Worm (Caenorhabditis elegans) whole organism, mixed stage, embryonic: Measurements from ENCODE around the gene Y67D8B.3.

ENCODE experiments used
- M03D4.4 ChIP-seq: sonication (generic microtip); optimal IDR thresholded peaks from 2 replicates; lab custom pipeline; 2017; ENCODE audit warnings: mild to moderate bottlenecking, missing genetic modification characterization, missing compliant biosample characterization
- bed-3 ChIP-seq: fragments of 200-800 bp; sonication (Bioruptor generic); optimal IDR thresholded peaks from 3 replicates; lab custom pipeline; 2018; ENCODE audit warnings: mild to moderate bottlenecking, missing genetic modification characterization, moderate library complexity, missing compliant biosample characterization
- blmp-1 ChIP-seq: fragments of 150-350 bp; optimal IDR thresholded peaks from 2 replicates; lab custom pipeline; 2014; ENCODE audit warnings: missing biosample characterization, missing genetic modification characterization
- ceh-43 ChIP-seq: fragments of 200-800 bp; sonication (Bioruptor generic); optimal IDR thresholded peaks from 2 replicates; lab custom pipeline; 2018; ENCODE audit warnings: mild to moderate bottlenecking, missing genetic modification characterization, moderate library complexity, missing compliant biosample characterization
- ceh-83 ChIP-seq: fragments of 200-800 bp; sonication (Bioruptor generic); optimal IDR thresholded peaks from 2 replicates; lab custom pipeline; 2018; ENCODE audit warnings: mild to moderate bottlenecking, missing genetic modification characterization, missing compliant biosample characterization
- ces-1 ChIP-seq: fragments of 150-350 bp; optimal IDR thresholded peaks from 2 replicates; lab custom pipeline; 2014; ENCODE audit warnings: missing biosample characterization, missing genetic modification reagents, missing genetic modification characterization
- drap-1 ChIP-seq: fragments of 200-800 bp; sonication (Bioruptor generic); optimal IDR thresholded peaks from 3 replicates; lab custom pipeline; 2018; ENCODE audit warnings: mild to moderate bottlenecking, missing genetic modification characterization, missing compliant biosample characterization
- elt-1 ChIP-seq: sonication (generic microtip); optimal IDR thresholded peaks from 2 replicates; lab custom pipeline; 2017; ENCODE audit warnings: missing genetic modification characterization, mild to moderate bottlenecking, missing compliant biosample characterization, antibody characterized with exemption, moderate library complexity, borderline replicate concordance; ENCODE audit not compliant: insufficient read depth
- elt-3 ChIP-seq: fragments of 150-350 bp; optimal IDR thresholded peaks from 2 replicates; lab custom pipeline; 2014; ENCODE audit warnings: missing biosample characterization, missing genetic modification characterization
- flh-1 ChIP-seq: fragments of 200-800 bp; sonication (Bioruptor generic); optimal IDR thresholded peaks from 2 replicates; lab custom pipeline; 2018; ENCODE audit warnings: mild to moderate bottlenecking, missing genetic modification characterization, moderate library complexity, missing compliant biosample characterization
- ham-2 ChIP-seq: fragments of 200-800 bp; sonication (Bioruptor generic); optimal IDR thresholded peaks from 2 replicates; lab custom pipeline; 2018; ENCODE audit warnings: mild to moderate bottlenecking, missing genetic modification characterization, missing compliant biosample characterization
- hlh-1 ChIP-seq: fragments of 150-350 bp; optimal IDR thresholded peaks from 2 replicates; lab custom pipeline; 2014; ENCODE audit warnings: missing biosample characterization, missing genetic modification reagents, missing genetic modification characterization
- lin-13 ChIP-seq: fragments of 150-350 bp; optimal IDR thresholded peaks from 2 replicates; lab custom pipeline; 2014; ENCODE audit warnings: missing biosample characterization, missing genetic modification characterization
- lsy-2 ChIP-seq: fragments of 150-350 bp; optimal IDR thresholded peaks from 2 replicates; lab custom pipeline; 2014; ENCODE audit warnings: missing biosample characterization, missing genetic modification characterization
- mab-5 ChIP-seq: fragments of 150-350 bp; optimal IDR thresholded peaks from 2 replicates; lab custom pipeline; 2014; ENCODE audit warnings: missing biosample characterization, missing genetic modification characterization
- mep-1 ChIP-seq: fragments of 150-350 bp; optimal IDR thresholded peaks from 2 replicates; lab custom pipeline; 2017; ENCODE audit warnings: missing biosample characterization, missing genetic modification reagents, missing genetic modification characterization, inconsistent platforms
- mls-2 ChIP-seq: sonication (generic microtip); optimal IDR thresholded peaks from 2 replicates; lab custom pipeline; 2016; ENCODE audit warnings: mild to moderate bottlenecking, missing genetic modification characterization, moderate library complexity, missing compliant biosample characterization
- nhr-12 ChIP-seq: fragments of 150-350 bp; optimal IDR thresholded peaks from 2 replicates; lab custom pipeline; 2014; ENCODE audit warnings: missing biosample characterization, missing genetic modification characterization
- nhr-2 ChIP-seq: fragments of 150-350 bp; optimal IDR thresholded peaks from 2 replicates; lab custom pipeline; 2014; ENCODE audit warnings: missing biosample characterization, missing genetic modification characterization
- nhr-237 ChIP-seq: fragments of 150-350 bp; optimal IDR thresholded peaks from 2 replicates; lab custom pipeline; 2014; ENCODE audit warnings: missing biosample characterization, missing genetic modification characterization
- nhr-28 ChIP-seq: fragments of 150-350 bp; optimal IDR thresholded peaks from 2 replicates; lab custom pipeline; 2014; ENCODE audit warnings: missing biosample characterization, missing genetic modification characterization
- nhr-76 ChIP-seq: sonication (generic microtip); optimal IDR thresholded peaks from 2 replicates; lab custom pipeline; 2017; ENCODE audit warnings: missing biosample characterization, missing genetic modification characterization
- pha-4 ChIP-seq: fragments of 150-350 bp; optimal IDR thresholded peaks from 2 replicates; lab custom pipeline; 2018; ENCODE audit warnings: missing biosample characterization, missing genetic modification reagents, missing genetic modification characterization
- sem-2 ChIP-seq: fragments of 200-800 bp; sonication (Bioruptor generic); optimal IDR thresholded peaks from 2 replicates; lab custom pipeline; 2018; ENCODE audit warnings: mild to moderate bottlenecking, missing genetic modification characterization, missing compliant biosample characterization
- snpc-4 ChIP-seq: fragments of 150-350 bp; optimal IDR thresholded peaks from 2 replicates; lab custom pipeline; 2014; ENCODE audit warnings: missing biosample characterization, missing genetic modification characterization
- sptf-1 ChIP-seq: sonication (generic microtip); optimal IDR thresholded peaks from 2 replicates; lab custom pipeline; 2017; ENCODE audit warnings: mild to moderate bottlenecking, missing genetic modification characterization, moderate library complexity, missing compliant biosample characterization
- unc-120 ChIP-seq: sonication (generic microtip); optimal IDR thresholded peaks from 2 replicates; lab custom pipeline; 2017; ENCODE audit warnings: missing genetic modification characterization, missing compliant biosample characterization; ENCODE audit not compliant: poor library complexity, severe bottlenecking
- unc-39 ChIP-seq: fragments of 150-350 bp; optimal IDR thresholded peaks from 2 replicates; lab custom pipeline; 2014; ENCODE audit warnings: missing biosample characterization, missing genetic modification characterization
- unc-62 ChIP-seq: fragments of 150-350 bp; optimal IDR thresholded peaks from 2 replicates; lab custom pipeline; 2014; ENCODE audit warnings: missing biosample characterization, missing genetic modification reagents, missing genetic modification characterization
- zip-8 ChIP-seq: fragments of 150-350 bp; optimal IDR thresholded peaks from 2 replicates; lab custom pipeline; 2014; ENCODE audit warnings: missing biosample characterization, missing genetic modification characterization
- ztf-11 ChIP-seq: fragments of 150-350 bp; optimal IDR thresholded peaks from 2 replicates; lab custom pipeline; 2014; ENCODE audit warnings: missing biosample characterization, missing genetic modification characterization

Y67D8B.3 gene

DNA sequence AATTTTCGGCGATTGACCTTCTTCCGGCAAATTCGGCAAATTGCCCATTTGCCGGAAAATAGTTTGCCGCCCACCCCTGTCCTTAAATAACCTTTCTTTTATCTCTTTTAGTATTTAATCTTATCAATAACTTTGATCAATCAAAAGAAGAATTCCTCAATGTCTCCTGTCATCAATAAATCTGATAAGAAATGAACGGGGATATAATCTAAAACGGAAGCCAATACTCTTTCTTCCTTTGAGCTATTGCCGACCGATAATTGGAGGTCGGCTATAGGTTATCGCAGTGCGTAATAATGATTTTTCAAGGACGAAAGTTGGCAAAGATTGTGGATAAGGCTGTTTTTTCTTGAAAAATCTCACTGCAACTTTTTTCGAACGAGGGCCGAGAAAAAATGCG is 19.1 kb upstream of the Y67D8B.3 start:
- TF ChIP-seq unc-120 (no peak), ceh-83 (GFP tag; lab: Kevin White, UChicago) (no peak), ham-2 (peak; percentile 72), nhr-76 (tag; lab: Kevin White, UChicago) (no peak), hlh-1 (tag; lab: Kevin White, UChicago) (no peak), elt-1 (tag; lab: Kevin White, UChicago) (peak; percentile 87), pha-4 (no peak), zip-8 (no peak), drap-1 (GFP tag; lab: Kevin White, UChicago) (no peak), nhr-28 (tag; lab: Kevin White, UChicago) (no peak), snpc-4 (tag; lab: Kevin White, UChicago) (no peak), mab-5 (tag; lab: Kevin White, UChicago) (no peak), nhr-2 (tag; lab: Kevin White, UChicago) (no peak), bed-3 (GFP tag; lab: Kevin White, UChicago) (no peak), unc-62 (GFP tag; lab: Kevin White, UChicago) (peak; percentile 66)

DNA sequence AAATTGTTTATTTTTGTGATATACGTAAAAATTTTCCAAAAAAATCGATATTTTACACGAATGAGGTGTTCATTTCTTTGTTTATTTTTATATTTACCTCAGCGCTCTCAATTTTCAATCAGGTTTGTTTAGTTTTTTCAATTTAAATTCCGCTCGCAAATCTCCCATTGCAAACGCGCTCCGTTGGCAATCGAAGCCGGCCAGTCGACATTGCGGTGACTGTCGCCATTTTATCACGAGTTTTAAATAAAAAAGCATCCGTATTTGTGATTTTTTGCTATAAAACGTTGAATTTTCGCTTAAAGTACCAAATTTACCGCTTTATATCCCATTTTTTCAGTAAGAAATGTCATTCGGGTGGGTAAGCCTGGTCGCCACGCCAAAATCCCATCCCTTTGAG is 11.4 kb upstream of the Y67D8B.3 start, which contains the start of gene slmp-1:
slmp-1 (plus strand) TSS at position 335 of the 400 bp plus-strand sequence.
- TF ChIP-seq hlh-1 (tag; lab: Kevin White, UChicago), result peak; percentile 9
- TF ChIP-seq nhr-12 (tag; lab: Kevin White, UChicago), result no peak
- peak; percentile 42 for TF ChIP-seq lsy-2 (tag; lab: Kevin White, UChicago)
- TF ChIP-seq flh-1 (GFP tag; lab: Kevin White, UChicago), result no peak
- no peak for TF ChIP-seq mab-5 (tag; lab: Kevin White, UChicago)
- TF ChIP-seq ces-1 (GFP tag; lab: Kevin White, UChicago), result peak; percentile 4
- peak; percentile 13 for TF ChIP-seq nhr-237
- TF ChIP-seq ceh-83 (GFP tag; lab: Kevin White, UChicago), result no peak
- TF ChIP-seq mep-1 (tag; lab: Kevin White, UChicago), result peak; percentile 28
- no peak for TF ChIP-seq elt-1 (tag; lab: Kevin White, UChicago)
- TF ChIP-seq, all 35 proteins: peak for 5

DNA sequence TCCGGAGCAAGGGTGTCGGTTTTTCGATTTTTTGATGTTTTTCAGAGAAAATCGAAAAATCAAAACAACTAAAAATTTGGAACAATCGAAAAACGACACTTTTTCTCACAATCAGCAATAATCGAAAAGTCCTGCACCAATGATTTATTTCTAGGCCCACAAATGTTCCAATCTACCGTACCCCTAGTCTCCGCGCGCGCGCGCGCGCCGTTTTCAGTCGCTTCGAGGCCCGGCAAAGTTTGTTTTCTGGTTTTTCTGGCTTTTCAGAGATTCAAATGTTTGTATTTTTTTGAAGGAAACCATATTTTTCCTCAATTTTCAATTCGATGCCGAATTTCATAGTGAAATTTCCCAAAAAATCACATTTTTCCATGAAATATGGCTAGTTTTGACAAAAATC is 9.9 kb upstream of the Y67D8B.3 start:
- TF ChIP-seq sptf-1 (tag; lab: Kevin White, UChicago) (no peak), lin-13 (tag; lab: Kevin White, UChicago) (no peak), elt-1 (tag; lab: Kevin White, UChicago) (no peak), unc-39 (no peak), unc-120 (no peak), blmp-1 (no peak), ceh-83 (GFP tag; lab: Kevin White, UChicago) (no peak), nhr-2 (tag; lab: Kevin White, UChicago) (no peak), nhr-28 (tag; lab: Kevin White, UChicago) (no peak), mls-2 (tag; lab: Kevin White, UChicago) (no peak), ceh-43 (GFP tag; lab: Kevin White, UChicago) (no peak)

DNA sequence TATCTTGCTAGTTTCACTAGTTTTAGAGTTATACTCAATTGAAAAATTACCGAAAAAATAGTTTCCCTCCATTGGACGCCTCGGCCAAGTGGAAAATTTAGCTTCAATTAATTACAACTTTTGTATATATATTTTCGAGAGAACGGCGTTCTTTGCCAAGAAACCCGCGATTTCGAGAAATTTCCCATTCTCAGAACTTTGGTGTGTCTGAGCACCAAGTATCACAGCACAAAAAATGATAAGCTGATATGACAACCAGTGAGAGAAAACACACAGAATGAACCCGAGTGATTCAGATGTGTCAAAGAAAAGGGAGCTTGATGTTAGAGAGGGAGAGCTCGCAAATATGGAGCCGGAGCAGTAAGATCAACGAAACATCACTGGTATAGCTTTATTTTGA is 3.0 kb downstream of the Y67D8B.3 start:
- TF ChIP-seq sem-2, result no peak
- TF ChIP-seq ztf-11 (tag; lab: Kevin White, UChicago), result no peak
- TF ChIP-seq blmp-1, result no peak
- no peak for TF ChIP-seq nhr-12 (tag; lab: Kevin White, UChicago)

DNA sequence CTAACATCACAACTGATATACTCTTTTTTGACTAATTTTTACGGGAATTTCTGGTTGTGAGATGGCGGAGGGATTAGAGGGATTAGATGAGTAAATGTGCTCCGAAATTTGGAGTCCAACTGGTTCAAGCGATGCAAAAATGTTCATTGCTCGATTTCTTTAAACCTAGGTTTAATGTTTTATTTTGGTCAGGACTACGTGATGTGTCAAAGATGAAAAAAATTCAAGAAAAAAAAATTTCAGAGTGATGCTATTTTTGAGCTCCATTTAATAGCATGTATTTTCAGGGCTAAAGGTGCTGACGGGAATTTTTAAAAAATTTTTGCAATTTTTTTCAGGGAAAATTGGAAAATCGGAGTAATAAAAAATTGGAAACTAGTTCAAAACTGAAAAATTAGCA is 5.6 kb downstream of the Y67D8B.3 start:
- no peak for TF ChIP-seq mab-5 (tag; lab: Kevin White, UChicago)
- TF ChIP-seq blmp-1, result no peak
- no peak for TF ChIP-seq ztf-11 (tag; lab: Kevin White, UChicago)
- no peak for TF ChIP-seq zip-8
- no peak for TF ChIP-seq ceh-83 (GFP tag; lab: Kevin White, UChicago)

DNA sequence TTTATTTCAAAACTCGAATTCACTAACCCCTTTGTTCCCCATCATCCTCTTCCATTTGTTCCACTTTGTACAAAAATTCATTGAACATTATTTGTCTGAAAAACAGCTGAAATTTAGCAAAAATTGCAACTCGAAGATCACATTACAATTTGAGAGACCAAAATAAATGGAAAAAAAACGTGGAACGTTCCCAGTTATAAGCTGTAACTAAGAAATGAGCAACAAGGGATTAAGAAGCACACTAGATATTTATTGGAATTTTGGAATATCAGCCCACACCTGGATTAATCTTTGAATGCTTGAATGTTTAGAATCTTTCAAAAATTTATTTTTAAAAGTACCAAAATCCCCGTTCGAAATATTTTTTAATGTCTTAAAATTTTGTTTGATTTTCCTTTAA is 10.5 kb downstream of the Y67D8B.3 start, which contains the start of gene Y67D8B.2:
Y67D8B.2 (minus strand) TSS at position 101 of the 400 bp plus-strand sequence.
- TF ChIP-seq sem-2 (no peak), ztf-11 (tag; lab: Kevin White, UChicago) (no peak), lsy-2 (tag; lab: Kevin White, UChicago) (no peak), unc-62 (GFP tag; lab: Kevin White, UChicago) (no peak), flh-1 (GFP tag; lab: Kevin White, UChicago) (no peak), zip-8 (no peak), nhr-2 (tag; lab: Kevin White, UChicago) (no peak), nhr-76 (tag; lab: Kevin White, UChicago) (no peak), M03D4.4 (tag; lab: Kevin White, UChicago) (no peak), mab-5 (tag; lab: Kevin White, UChicago) (no peak), ham-2 (no peak), elt-3 (tag; lab: Kevin White, UChicago) (no peak), hlh-1 (tag; lab: Kevin White, UChicago) (no peak)
